Worm (Caenorhabditis elegans): ENCODE results near the gene ZK1240.9.

The ZK1240.9 gene

DNA sequence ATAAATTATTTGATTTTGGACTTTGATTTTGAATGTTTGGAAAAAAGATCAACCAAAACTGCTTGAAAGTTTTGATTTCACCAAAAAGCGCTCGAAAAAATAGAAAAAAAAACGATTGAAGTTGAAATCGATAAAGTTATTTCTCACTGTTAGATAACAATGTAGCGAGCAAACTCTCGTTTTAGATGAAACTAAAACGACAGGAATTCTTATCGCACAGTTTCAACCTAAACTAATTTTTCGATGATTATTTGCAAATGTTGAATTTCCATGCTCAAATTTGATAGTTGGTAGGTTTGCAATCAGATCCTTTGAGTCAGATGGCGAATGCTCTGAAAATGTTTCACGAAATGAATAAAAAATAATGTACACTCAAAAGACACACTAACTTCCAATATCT, 25.4 kb upstream of the ZK1240.9 start:
- TF ChIP-seq tab-1 (GFP tag; IDR thresholded peaks at IDR 0.05) = no peak
- TF ChIP-seq cog-1 (tag; optimal IDR thresholded peaks at IDR 0.05) = no peak
- no peak for TF ChIP-seq med-1 (GFP tag; optimal IDR thresholded peaks at IDR 0.05; ENCODE audit: insufficient read depth)
- TF ChIP-seq ref-1 (GFP tag; conservative IDR thresholded peaks at IDR 0.05) = no peak
- no peak for TF ChIP-seq ztf-29 (GFP tag; IDR thresholded peaks at IDR 0.05)
- TF ChIP-seq T22C8.4 (GFP tag; IDR thresholded peaks at IDR 0.05) = no peak
- TF ChIP-seq ztf-23 (GFP tag; IDR thresholded peaks at IDR 0.05) = no peak
- TF ChIP-seq flt-1 (GFP tag; IDR thresholded peaks at IDR 0.05) = no peak
- no peak for TF ChIP-seq klf-2 (GFP tag; conservative IDR thresholded peaks at IDR 0.05)

- TF ChIP-seq ref-1 (GFP tag; conservative IDR thresholded peaks at IDR 0.05) = no peak
- TF ChIP-seq klf-2 (GFP tag; conservative IDR thresholded peaks at IDR 0.05) = no peak
- no peak for TF ChIP-seq ztf-23 (GFP tag; IDR thresholded peaks at IDR 0.05)
- no peak for TF ChIP-seq tab-1 (GFP tag; IDR thresholded peaks at IDR 0.05)
- no peak for TF ChIP-seq med-1 (GFP tag; optimal IDR thresholded peaks at IDR 0.05; ENCODE audit: insufficient read depth)
- no peak for TF ChIP-seq T22C8.4 (GFP tag; IDR thresholded peaks at IDR 0.05)
- no peak for TF ChIP-seq cog-1 (tag; optimal IDR thresholded peaks at IDR 0.05)
- TF ChIP-seq ztf-29 (GFP tag; IDR thresholded peaks at IDR 0.05) = no peak
- no peak for TF ChIP-seq flt-1 (GFP tag; IDR thresholded peaks at IDR 0.05)
Observed at ce11 chrII:2295817-2296315, 22.1 kb upstream of the ZK1240.9 start, which contains the start of gene fbxc-25. TSS of gene fbxc-25 (minus strand) at chrII:2296265.

- TF ChIP-seq ztf-23 (GFP tag; IDR thresholded peaks at IDR 0.05) (no peak), cog-1 (tag; optimal IDR thresholded peaks at IDR 0.05) (no peak), tab-1 (GFP tag; IDR thresholded peaks at IDR 0.05) (no peak), ztf-29 (GFP tag; IDR thresholded peaks at IDR 0.05) (no peak), ref-1 (GFP tag; conservative IDR thresholded peaks at IDR 0.05) (no peak), flt-1 (GFP tag; IDR thresholded peaks at IDR 0.05) (no peak), klf-2 (GFP tag; conservative IDR thresholded peaks at IDR 0.05) (no peak), T22C8.4 (GFP tag; IDR thresholded peaks at IDR 0.05) (no peak)
Observed at ce11 chrII:2298742-2299141, 19.2 kb upstream of the ZK1240.9 start, which contains the start of gene B0281.4. TSS of gene B0281.4 (minus strand) at chrII:2298842.

DNA sequence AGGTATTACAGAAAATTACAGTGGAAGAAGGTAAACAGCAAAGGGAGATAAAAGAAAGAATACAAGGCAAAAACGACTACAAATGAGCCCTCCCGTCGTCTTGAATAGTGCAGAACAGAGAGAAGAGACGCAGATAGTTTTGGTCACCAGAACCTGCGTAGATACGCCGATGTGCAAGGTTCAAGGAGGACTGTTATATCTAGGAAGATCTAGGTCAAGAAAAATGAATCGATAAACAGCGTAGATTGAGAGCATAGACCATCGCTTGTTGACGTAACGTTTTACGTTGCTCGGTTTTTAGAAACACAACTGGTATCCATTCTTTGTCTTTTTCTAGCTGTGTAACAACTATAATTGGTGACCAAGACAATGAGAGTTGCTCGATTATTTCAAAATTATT, 17.1 kb upstream of the ZK1240.9 start, which contains the start of gene B0281.5:
B0281.5 (minus strand) TSS at position 101 of the 400 bp plus-strand sequence.
- TF ChIP-seq med-1 (GFP tag; optimal IDR thresholded peaks at IDR 0.05; ENCODE audit: insufficient read depth) (no peak), ztf-23 (GFP tag; IDR thresholded peaks at IDR 0.05) (no peak), tab-1 (GFP tag; IDR thresholded peaks at IDR 0.05) (no peak), cog-1 (tag; optimal IDR thresholded peaks at IDR 0.05) (no peak)

DNA sequence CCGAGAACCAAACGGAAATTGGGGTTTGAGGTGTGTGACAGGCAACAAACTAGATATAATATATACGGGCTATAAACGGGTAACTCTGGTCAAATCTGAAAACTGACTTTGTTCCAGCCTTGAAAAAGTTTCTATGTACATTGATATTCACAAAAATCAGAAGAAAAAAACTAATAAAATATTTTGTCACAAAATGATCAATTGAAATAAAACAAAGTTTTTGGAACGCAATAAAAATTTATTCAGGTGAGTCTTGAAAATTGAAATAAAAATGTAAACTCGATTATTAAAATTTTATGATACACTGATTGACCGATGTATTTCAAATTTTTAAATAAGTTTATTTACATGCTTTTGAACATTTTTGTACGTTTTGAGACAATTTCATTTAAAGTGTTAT, 15.7 kb upstream of the ZK1240.9 start, which contains the start of gene B0281.6:
B0281.6 (minus strand) TSS at position 101 of the 400 bp plus-strand sequence.
- no peak for TF ChIP-seq klf-2 (GFP tag; conservative IDR thresholded peaks at IDR 0.05)
- TF ChIP-seq cog-1 (tag; optimal IDR thresholded peaks at IDR 0.05) = no peak
- TF ChIP-seq flt-1 (GFP tag; IDR thresholded peaks at IDR 0.05) = no peak
- TF ChIP-seq tab-1 (GFP tag; IDR thresholded peaks at IDR 0.05) = no peak
- no peak for TF ChIP-seq T22C8.4 (GFP tag; IDR thresholded peaks at IDR 0.05)
- TF ChIP-seq med-1 (GFP tag; optimal IDR thresholded peaks at IDR 0.05; ENCODE audit: insufficient read depth) = no peak
- no peak for TF ChIP-seq ref-1 (GFP tag; conservative IDR thresholded peaks at IDR 0.05)
- no peak for TF ChIP-seq ztf-23 (GFP tag; IDR thresholded peaks at IDR 0.05)
- no peak for TF ChIP-seq ztf-29 (GFP tag; IDR thresholded peaks at IDR 0.05)

DNA sequence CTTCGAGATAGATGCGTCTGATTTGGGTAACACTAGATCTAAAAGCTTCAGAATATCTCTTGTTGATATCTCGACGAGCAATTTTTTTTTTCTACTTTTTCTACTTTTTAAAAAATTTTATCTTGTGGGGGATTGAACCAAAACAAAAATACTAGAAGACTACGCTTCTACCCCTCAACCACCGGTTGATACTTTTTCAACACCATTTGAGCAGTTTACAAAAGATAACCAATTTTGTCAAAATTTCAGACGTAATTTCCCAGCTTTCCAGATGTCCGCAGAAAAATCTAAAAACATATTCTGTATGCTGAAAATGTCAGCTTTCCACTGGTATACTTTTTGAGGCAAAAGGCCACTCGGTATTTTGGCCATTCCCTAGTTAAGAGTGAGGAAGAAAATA, 13.4 kb upstream of the ZK1240.9 start:
- TF ChIP-seq ref-1 (GFP tag; conservative IDR thresholded peaks at IDR 0.05) = no peak
- no peak for TF ChIP-seq T22C8.4 (GFP tag; IDR thresholded peaks at IDR 0.05)
- TF ChIP-seq flt-1 (GFP tag; IDR thresholded peaks at IDR 0.05) = no peak
- TF ChIP-seq tab-1 (GFP tag; IDR thresholded peaks at IDR 0.05) = no peak
- no peak for TF ChIP-seq med-1 (GFP tag; optimal IDR thresholded peaks at IDR 0.05; ENCODE audit: insufficient read depth)
- no peak for TF ChIP-seq ztf-29 (GFP tag; IDR thresholded peaks at IDR 0.05)
- no peak for TF ChIP-seq cog-1 (tag; optimal IDR thresholded peaks at IDR 0.05)
- no peak for TF ChIP-seq ztf-23 (GFP tag; IDR thresholded peaks at IDR 0.05)

ce11 chrII:2305507-2305906, 12.5 kb upstream of the ZK1240.9 start:
- TF ChIP-seq ztf-29 (GFP tag; IDR thresholded peaks at IDR 0.05) (no peak), ztf-23 (GFP tag; IDR thresholded peaks at IDR 0.05) (no peak), cog-1 (tag; optimal IDR thresholded peaks at IDR 0.05) (no peak), flt-1 (GFP tag; IDR thresholded peaks at IDR 0.05) (no peak), tab-1 (GFP tag; IDR thresholded peaks at IDR 0.05) (no peak), T22C8.4 (GFP tag; IDR thresholded peaks at IDR 0.05) (no peak), klf-2 (GFP tag; conservative IDR thresholded peaks at IDR 0.05) (no peak), med-1 (GFP tag; optimal IDR thresholded peaks at IDR 0.05; ENCODE audit: insufficient read depth) (no peak), ref-1 (GFP tag; conservative IDR thresholded peaks at IDR 0.05) (no peak)

DNA sequence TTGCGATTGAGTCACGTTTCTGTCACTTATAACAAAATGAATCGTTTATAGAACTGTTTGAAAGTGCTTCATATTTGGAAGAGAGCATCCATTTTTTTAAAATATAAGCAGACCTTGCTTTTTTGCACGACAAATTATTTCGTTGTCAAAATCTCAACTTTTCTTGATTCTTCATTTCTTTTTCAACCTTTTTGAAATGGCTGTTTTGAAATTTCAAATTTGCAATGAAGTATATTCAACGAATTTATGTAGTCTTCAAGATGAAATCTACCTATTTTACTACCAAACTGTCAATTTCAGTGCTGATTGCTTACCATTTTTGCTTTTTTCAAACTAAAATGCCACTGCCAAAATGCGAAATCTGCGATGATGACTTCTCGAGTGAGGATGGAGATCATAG, 11.2 kb upstream of the ZK1240.9 start, which contains the start of gene B0281.3:
B0281.3 (plus strand) TSS at position 301 of the 400 bp plus-strand sequence.
- TF ChIP-seq med-1 (GFP tag; optimal IDR thresholded peaks at IDR 0.05; ENCODE audit: insufficient read depth) (no peak), flt-1 (GFP tag; IDR thresholded peaks at IDR 0.05) (no peak), klf-2 (GFP tag; conservative IDR thresholded peaks at IDR 0.05) (no peak), cog-1 (tag; optimal IDR thresholded peaks at IDR 0.05) (no peak), ztf-29 (GFP tag; IDR thresholded peaks at IDR 0.05) (no peak), ref-1 (GFP tag; conservative IDR thresholded peaks at IDR 0.05) (no peak), tab-1 (GFP tag; IDR thresholded peaks at IDR 0.05) (no peak), T22C8.4 (GFP tag; IDR thresholded peaks at IDR 0.05) (no peak), ztf-23 (GFP tag; IDR thresholded peaks at IDR 0.05) (no peak)

- TF ChIP-seq T22C8.4 (GFP tag; IDR thresholded peaks at IDR 0.05) (no peak), cog-1 (tag; optimal IDR thresholded peaks at IDR 0.05) (no peak)
Observed at ce11 chrII:2312747-2313146, 5.2 kb upstream of the ZK1240.9 start, which contains the start of the genes trim-21 and B0281.1. TSS of gene trim-21 (minus strand) at chrII:2312847. TSS of gene B0281.1 (plus strand) at chrII:2313067.

DNA sequence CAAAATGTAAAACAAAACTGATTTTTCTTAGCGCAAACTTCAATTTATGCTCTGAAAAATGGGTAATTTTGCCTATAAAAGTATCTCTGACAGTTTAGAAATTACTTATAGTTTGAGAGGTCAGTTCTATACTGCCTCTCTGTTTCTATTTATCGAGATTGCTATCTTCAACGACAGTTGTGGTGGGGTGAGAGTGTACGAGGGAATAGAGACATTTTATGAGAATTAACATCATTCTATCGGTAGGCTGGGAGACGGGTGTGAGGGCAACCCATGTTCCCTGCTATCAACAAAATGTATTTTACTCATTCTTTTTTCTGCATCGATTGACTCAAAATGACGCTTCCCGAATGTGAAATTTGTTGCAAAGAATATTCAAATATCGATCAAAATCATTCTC, 2.1 kb downstream of the ZK1240.9 start, which contains the start of gene ZK1240.3:
ZK1240.3 (plus strand) TSS at position 238 of the 400 bp plus-strand sequence.
- TF ChIP-seq tab-1 (GFP tag; IDR thresholded peaks at IDR 0.05) (no peak), med-1 (GFP tag; optimal IDR thresholded peaks at IDR 0.05; ENCODE audit: insufficient read depth) (no peak)
